Worm (Caenorhabditis elegans) whole organism, L1 larva: Measurements from ENCODE around the gene M01F1.4.

Experiments
- lin-35 ChIP-seq, 2 experiments: fragments of 150-350 bp; optimal IDR thresholded peaks; 2 replicates each; lab custom pipeline; 2014; ENCODE audit warnings: missing biosample characterization in 2 of 2, missing genetic modification characterization in 2 of 2, missing genetic modification reagents in 2 of 2
- mef-2 ChIP-seq: fragments of 150-350 bp; optimal IDR thresholded peaks from 2 replicates; lab custom pipeline; 2014; ENCODE audit warnings: missing biosample characterization, missing genetic modification characterization
- nhr-11 ChIP-seq: fragments of 150-350 bp; optimal IDR thresholded peaks from 2 replicates; lab custom pipeline; 2014; ENCODE audit warnings: missing biosample characterization, missing genetic modification characterization
- nhr-20 ChIP-seq: sonication (generic microtip); optimal IDR thresholded peaks from 2 replicates; lab custom pipeline; 2016; ENCODE audit warnings: mild to moderate bottlenecking, missing genetic modification characterization, missing compliant biosample characterization
- nhr-90 ChIP-seq: sonication (generic microtip); optimal IDR thresholded peaks from 2 replicates; lab custom pipeline; 2016; ENCODE audit warnings: mild to moderate bottlenecking, missing genetic modification characterization, missing compliant biosample characterization; ENCODE audit not compliant: poor library complexity
- pax-3 ChIP-seq: fragments of 200-800 bp; sonication (Bioruptor generic); optimal IDR thresholded peaks from 2 replicates; lab custom pipeline; 2018; ENCODE audit warnings: mild to moderate bottlenecking, missing genetic modification characterization, moderate library complexity, missing compliant biosample characterization
- pqm-1 ChIP-seq: sonication (generic microtip); optimal IDR thresholded peaks from 3 replicates; lab custom pipeline; 2017; ENCODE audit warnings: missing biosample characterization, missing genetic modification characterization
- skn-1 ChIP-seq: fragments of 150-350 bp; optimal IDR thresholded peaks from 2 replicates; lab custom pipeline; 2014; ENCODE audit warnings: missing biosample characterization, missing genetic modification characterization
- tbx-2 ChIP-seq: sonication (generic microtip); optimal IDR thresholded peaks from 2 replicates; lab custom pipeline; 2016; ENCODE audit warnings: missing genetic modification characterization, missing compliant biosample characterization
- unc-130 ChIP-seq: fragments of 150-350 bp; optimal IDR thresholded peaks from 2 replicates; lab custom pipeline; 2017; ENCODE audit warnings: missing biosample characterization, missing genetic modification characterization, inconsistent platforms
- unc-62 ChIP-seq: fragments of 150-350 bp; optimal IDR thresholded peaks from 2 replicates; lab custom pipeline; 2014; ENCODE audit warnings: missing biosample characterization, missing genetic modification reagents, missing genetic modification characterization
- ztf-11 ChIP-seq, 2 experiments: sonication (generic microtip); optimal IDR thresholded peaks; 2 replicates each; lab custom pipeline; 2016 to 2017; ENCODE audit warnings: missing genetic modification characterization in 2 of 2, missing biosample characterization in 1 of 2, missing compliant biosample characterization in 1 of 2

DNA sequence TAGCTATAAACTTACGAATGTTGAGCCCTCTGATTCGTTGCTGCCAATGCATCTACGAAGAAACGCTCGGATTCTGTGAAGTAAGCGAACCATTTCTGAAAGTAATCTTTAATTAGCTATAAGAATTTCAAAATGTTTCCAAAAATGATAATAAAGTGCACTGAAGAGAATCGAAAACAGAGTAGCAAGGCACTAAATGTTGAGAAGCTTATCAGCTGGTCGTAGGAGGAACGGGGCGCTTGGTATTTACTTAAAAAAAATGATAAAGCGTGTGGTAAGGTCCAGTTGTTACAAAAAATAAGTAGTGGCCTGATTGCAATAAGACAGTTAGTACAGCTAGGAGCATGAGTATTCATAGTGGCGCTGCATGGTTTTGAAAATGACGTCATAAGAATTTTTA is 36.5 kb upstream of the M01F1.4 start, which contains the start of gene C54C6.7:
- TF ChIP-seq nhr-90 (tag; lab: Kevin White, UChicago), result no peak
- TF ChIP-seq unc-62 (GFP tag; lab: Kevin White, UChicago), result no peak
- no peak for TF ChIP-seq nhr-11
- no peak for TF ChIP-seq pqm-1 (tag; lab: Kevin White, UChicago)
- TF ChIP-seq tbx-2 (tag; lab: Kevin White, UChicago), result no peak
- no peak for TF ChIP-seq mef-2 (tag; lab: Kevin White, UChicago)
- no peak for TF ChIP-seq nhr-20 (tag; lab: Kevin White, UChicago)
- TF ChIP-seq pax-3 (tag; lab: Kevin White, UChicago), result no peak
- TF ChIP-seq skn-1 (tag; lab: Kevin White, UChicago), result no peak
- TF ChIP-seq unc-130, result no peak
- no peak for TF ChIP-seq ztf-11 (tag; optimal IDR thresholded peaks at IDR 0.05; lab: Kevin White, UChicago)
- TF ChIP-seq lin-35 (GFP tag; optimal IDR thresholded peaks at IDR 0.05; lab: Kevin White, UChicago), result no peak
